Worm (Caenorhabditis elegans) whole organism, late embryonic: ENCODE results near the gene nhr-135.

Experiments
- C08G9.2 ChIP-seq: sonication (generic microtip); optimal IDR thresholded peaks from 2 replicates; lab custom pipeline; 2016; ENCODE audit warnings: mild to moderate bottlenecking, missing genetic modification characterization, moderate library complexity, missing compliant biosample characterization
- C38D4.7 ChIP-seq: fragments of 200-800 bp; sonication (Bioruptor generic); optimal IDR thresholded peaks from 2 replicates; lab custom pipeline; 2018; ENCODE audit warnings: mild to moderate bottlenecking, missing genetic modification characterization, moderate library complexity, missing compliant biosample characterization
- K02D7.2 ChIP-seq: sonication (generic microtip); optimal IDR thresholded peaks from 2 replicates; lab custom pipeline; 2017; ENCODE audit warnings: mild to moderate bottlenecking, missing genetic modification characterization, missing compliant biosample characterization
- K09A11.1 ChIP-seq: sonication (generic microtip); optimal IDR thresholded peaks from 2 replicates; lab custom pipeline; 2017; ENCODE audit warnings: antibody characterized with exemption, mild to moderate bottlenecking, missing genetic modification characterization, missing compliant biosample characterization; ENCODE audit not compliant: insufficient read depth
- T23F11.4 ChIP-seq: fragments of 200-800 bp; sonication (Bioruptor generic); optimal IDR thresholded peaks from 2 replicates; lab custom pipeline; 2018; ENCODE audit warnings: mild to moderate bottlenecking, missing genetic modification characterization, missing compliant biosample characterization
- Y22D7AL.16 ChIP-seq: sonication (generic microtip); optimal IDR thresholded peaks from 2 replicates; lab custom pipeline; 2016; ENCODE audit warnings: missing genetic modification characterization, missing compliant biosample characterization
- ahr-1 ChIP-seq: sonication (generic microtip); optimal IDR thresholded peaks from 2 replicates; lab custom pipeline; 2016; ENCODE audit warnings: missing genetic modification characterization, missing compliant biosample characterization
- ama-1 ChIP-seq: fragments of 150-350 bp; optimal IDR thresholded peaks from 2 replicates; lab custom pipeline; 2014
- ceh-2 ChIP-seq: sonication (generic microtip); optimal IDR thresholded peaks from 2 replicates; lab custom pipeline; 2016; ENCODE audit warnings: missing genotype, missing genetic modification characterization, missing compliant biosample characterization
- ceh-30 ChIP-seq: fragments of 150-350 bp; optimal IDR thresholded peaks from 2 replicates; lab custom pipeline; 2014; ENCODE audit warnings: missing biosample characterization, missing genetic modification characterization
- ceh-31 ChIP-seq: sonication (generic microtip); optimal IDR thresholded peaks from 2 replicates; lab custom pipeline; 2016; ENCODE audit warnings: missing genetic modification characterization, missing compliant biosample characterization
- ceh-34 ChIP-seq: sonication (generic microtip); optimal IDR thresholded peaks from 2 replicates; lab custom pipeline; 2016; ENCODE audit warnings: mild to moderate bottlenecking, missing genetic modification characterization, missing compliant biosample characterization
- ceh-45 ChIP-seq: fragments of 200-800 bp; sonication (Bioruptor generic); IDR thresholded peaks from 2 replicates; pipeline ENCODE4 v1.3.6; 2022; ENCODE audit warnings: missing genetic modification reagents, missing genetic modification characterization, missing compliant biosample characterization
- dmd-4 ChIP-seq: sonication (generic microtip); optimal IDR thresholded peaks from 2 replicates; lab custom pipeline; 2016; ENCODE audit warnings: borderline replicate concordance, missing genetic modification characterization, missing compliant biosample characterization
- elt-2 ChIP-seq: sonication (generic microtip); optimal IDR thresholded peaks from 2 replicates; lab custom pipeline; 2016; ENCODE audit warnings: missing genetic modification reagents, missing genetic modification characterization, missing compliant biosample characterization
- ets-4 ChIP-seq: sonication (generic microtip); optimal IDR thresholded peaks from 2 replicates; lab custom pipeline; 2016; ENCODE audit warnings: missing genetic modification characterization, missing compliant biosample characterization
- eyg-1 ChIP-seq: sonication (generic microtip); optimal IDR thresholded peaks from 2 replicates; lab custom pipeline; 2016; ENCODE audit warnings: missing genotype, missing genetic modification characterization, missing compliant biosample characterization
- fkh-10 ChIP-seq: fragments of 150-350 bp; optimal IDR thresholded peaks from 2 replicates; lab custom pipeline; 2014; ENCODE audit warnings: missing biosample characterization, missing genetic modification reagents, missing genetic modification characterization
- fkh-6 ChIP-seq: sonication (generic microtip); optimal IDR thresholded peaks from 2 replicates; lab custom pipeline; 2016; ENCODE audit warnings: missing genetic modification characterization, missing compliant biosample characterization
- hlh-13 ChIP-seq: fragments of 200-800 bp; sonication (Bioruptor generic); optimal IDR thresholded peaks from 2 replicates; lab custom pipeline; 2018; ENCODE audit warnings: mild to moderate bottlenecking, missing genetic modification characterization, missing compliant biosample characterization
- hlh-15 ChIP-seq: sonication (generic microtip); optimal IDR thresholded peaks from 2 replicates; lab custom pipeline; 2016; ENCODE audit warnings: missing genetic modification characterization, missing compliant biosample characterization
- hlh-8 ChIP-seq: sonication (generic microtip); optimal IDR thresholded peaks from 2 replicates; lab custom pipeline; 2016; ENCODE audit warnings: missing genotype, missing genetic modification characterization, missing compliant biosample characterization
- lim-6 ChIP-seq: sonication (generic microtip); optimal IDR thresholded peaks from 2 replicates; lab custom pipeline; 2016; ENCODE audit warnings: missing genetic modification characterization, missing compliant biosample characterization
- lin-11 ChIP-seq: fragments of 200-800 bp; sonication (Bioruptor generic); optimal IDR thresholded peaks from 2 replicates; lab custom pipeline; 2018; ENCODE audit warnings: mild to moderate bottlenecking, missing genetic modification characterization, missing compliant biosample characterization
- madf-2 ChIP-seq: sonication (generic microtip); optimal IDR thresholded peaks from 2 replicates; lab custom pipeline; 2017; ENCODE audit warnings: missing genetic modification characterization, missing compliant biosample characterization
- mec-3 ChIP-seq: sonication (generic microtip); optimal IDR thresholded peaks from 2 replicates; lab custom pipeline; 2016; ENCODE audit warnings: borderline replicate concordance, missing genetic modification characterization, missing compliant biosample characterization
- nfya-1 ChIP-seq: sonication (generic microtip); optimal IDR thresholded peaks from 2 replicates; lab custom pipeline; 2017; ENCODE audit warnings: missing genetic modification characterization, mild to moderate bottlenecking, missing compliant biosample characterization, antibody characterized with exemption, moderate library complexity
- nhr-232 ChIP-seq: sonication (generic microtip); optimal IDR thresholded peaks from 2 replicates; lab custom pipeline; 2016; ENCODE audit warnings: missing genetic modification characterization, missing compliant biosample characterization
- odd-2 ChIP-seq: sonication (generic microtip); optimal IDR thresholded peaks from 2 replicates; lab custom pipeline; 2017; ENCODE audit warnings: antibody characterized with exemption, mild to moderate bottlenecking, missing genetic modification characterization, missing compliant biosample characterization
- pag-3 ChIP-seq: sonication (generic microtip); optimal IDR thresholded peaks from 2 replicates; lab custom pipeline; 2016; ENCODE audit warnings: missing compliant biosample characterization, missing genetic modification characterization, borderline replicate concordance
- pqm-1 ChIP-seq: sonication (generic microtip); optimal IDR thresholded peaks from 2 replicates; lab custom pipeline; 2016; ENCODE audit warnings: missing genetic modification characterization, missing compliant biosample characterization
- pros-1 ChIP-seq: fragments of 150-350 bp; optimal IDR thresholded peaks from 2 replicates; lab custom pipeline; 2014; ENCODE audit warnings: missing biosample characterization, missing genetic modification reagents, missing genetic modification characterization
- rnt-1 ChIP-seq: sonication (generic microtip); optimal IDR thresholded peaks from 2 replicates; lab custom pipeline; 2016; ENCODE audit warnings: missing genetic modification characterization, missing compliant biosample characterization
- sox-4 ChIP-seq: sonication (generic microtip); optimal IDR thresholded peaks from 2 replicates; lab custom pipeline; 2017; ENCODE audit warnings: mild to moderate bottlenecking, missing genetic modification characterization, inconsistent platforms, missing compliant biosample characterization
- syd-9 ChIP-seq: sonication (generic microtip); optimal IDR thresholded peaks from 2 replicates; lab custom pipeline; 2016; ENCODE audit warnings: mild to moderate bottlenecking, missing genetic modification characterization, moderate library complexity, missing compliant biosample characterization
- tbx-2 ChIP-seq: sonication (generic microtip); optimal IDR thresholded peaks from 2 replicates; lab custom pipeline; 2016; ENCODE audit warnings: missing genetic modification characterization, missing compliant biosample characterization
- unc-86 ChIP-seq: sonication (generic microtip); optimal IDR thresholded peaks from 2 replicates; lab custom pipeline; 2016; ENCODE audit warnings: missing genetic modification characterization, missing compliant biosample characterization
- ztf-16 ChIP-seq: sonication (generic microtip); optimal IDR thresholded peaks from 2 replicates; lab custom pipeline; 2017; ENCODE audit warnings: missing genetic modification characterization, missing compliant biosample characterization

nhr-135 gene

DNA sequence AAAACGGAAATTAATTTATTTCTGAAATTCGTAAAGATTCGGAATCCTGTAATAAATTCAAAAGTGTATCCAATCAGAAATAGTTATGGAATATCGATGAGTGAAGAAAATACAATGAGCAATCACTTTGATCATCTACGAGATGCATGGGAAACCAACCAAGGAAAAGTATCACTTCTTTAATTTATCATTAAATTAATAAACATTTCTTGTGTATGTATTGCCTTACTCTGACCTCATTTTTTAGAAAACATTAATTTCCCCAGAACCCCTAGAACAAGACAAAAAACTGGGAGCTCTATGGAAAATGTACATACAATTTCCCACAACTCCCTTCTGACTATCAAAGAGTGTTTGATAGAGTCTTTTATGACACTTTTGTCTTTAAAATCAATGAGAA, 40.4 kb upstream of the nhr-135 start, which contains the start of gene F10D2.16:
TSS of gene F10D2.16 (plus strand) at position 301 of the 400 bp plus-strand sequence.
- no peak for TF ChIP-seq tbx-2
- no peak for TF ChIP-seq mec-3 (tag; lab: Kevin White, UChicago)
- no peak for TF ChIP-seq sox-4
- no peak for TF ChIP-seq C08G9.2 (tag; lab: Kevin White, UChicago)
- TF ChIP-seq fkh-10 (GFP tag; lab: Kevin White, UChicago), result no peak
- TF ChIP-seq ceh-31 (tag; lab: Kevin White, UChicago), result no peak
- no peak for TF ChIP-seq pag-3 (tag; lab: Kevin White, UChicago)
- no peak for TF ChIP-seq dmd-4 (tag; lab: Kevin White, UChicago)
- no peak for TF ChIP-seq hlh-15 (tag; lab: Kevin White, UChicago)
- TF ChIP-seq K02D7.2 (tag; lab: Kevin White, UChicago), result no peak
- no peak for TF ChIP-seq K09A11.1 (tag; lab: Kevin White, UChicago)
- no peak for TF ChIP-seq hlh-13
- TF ChIP-seq T23F11.4 (GFP tag; lab: Kevin White, UChicago), result no peak
- no peak for TF ChIP-seq ets-4
- no peak for TF ChIP-seq pqm-1
- TF ChIP-seq ztf-16 (tag; lab: Kevin White, UChicago), result no peak
- TF ChIP-seq unc-86, result no peak
- TF ChIP-seq odd-2 (tag; lab: Kevin White, UChicago), result no peak
- no peak for TF ChIP-seq ceh-45 (GFP tag; lab: Robert Waterston, UW)
- no peak for TF ChIP-seq madf-2

- TF ChIP-seq unc-86 (no peak), ceh-31 (tag; lab: Kevin White, UChicago) (no peak), ceh-34 (tag; lab: Kevin White, UChicago) (no peak), fkh-6 (tag; lab: Kevin White, UChicago) (no peak), mec-3 (tag; lab: Kevin White, UChicago) (no peak), syd-9 (no peak), nhr-232 (tag; lab: Kevin White, UChicago) (no peak), ets-4 (no peak), odd-2 (tag; lab: Kevin White, UChicago) (no peak), pag-3 (tag; lab: Kevin White, UChicago) (no peak), eyg-1 (no peak), hlh-8 (tag; lab: Kevin White, UChicago) (no peak), hlh-15 (tag; lab: Kevin White, UChicago) (no peak), pqm-1 (no peak), lim-6 (tag; lab: Kevin White, UChicago) (no peak), ama-1 (no peak), ceh-45 (GFP tag; lab: Robert Waterston, UW) (no peak)
Observed at ce11 chrV:7132248-7132647, 38.7 kb upstream of the nhr-135 start, which contains the start of gene sre-10. TSS of gene sre-10 (plus strand) at chrV:7132548.

- TF ChIP-seq tbx-2 (no peak), ceh-30 (tag; lab: Kevin White, UChicago) (no peak), Y22D7AL.16 (tag; lab: Kevin White, UChicago) (no peak), pros-1 (tag; lab: Kevin White, UChicago) (no peak), lin-11 (no peak)
- TF ChIP-seq, all 69 proteins: peak for 0
Observed at ce11 chrV:7130974-7131373, 37.4 kb upstream of the nhr-135 start, which contains the start of gene srx-36. TSS of gene srx-36 (minus strand) at chrV:7131074.

DNA sequence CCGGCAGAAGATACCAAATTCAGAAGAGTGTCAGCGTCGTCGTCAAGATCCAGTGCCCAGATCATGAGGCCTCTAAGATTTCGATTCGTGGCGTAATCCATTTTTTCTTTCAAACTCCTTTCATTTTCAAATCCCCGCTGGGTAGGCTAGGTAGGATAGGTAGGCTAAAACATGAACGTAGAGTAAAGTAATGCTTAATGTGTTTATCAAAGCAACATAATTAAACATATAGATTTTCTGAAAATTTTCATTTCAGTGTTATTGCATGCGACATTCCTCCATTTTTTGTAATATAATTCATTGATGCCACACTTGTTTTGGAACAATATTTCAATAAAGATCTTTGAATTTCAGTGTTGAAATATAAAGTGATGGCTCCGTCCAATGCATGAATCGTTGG, 35.9 kb upstream of the nhr-135 start, which contains the start of gene T01C4.8:
TSS of gene T01C4.8 (minus strand) at position 101 of the 400 bp plus-strand sequence.
- TF ChIP-seq sox-4 (no peak), rnt-1 (tag; lab: Kevin White, UChicago) (no peak), hlh-13 (no peak), elt-2 (tag; lab: Kevin White, UChicago) (no peak)

DNA sequence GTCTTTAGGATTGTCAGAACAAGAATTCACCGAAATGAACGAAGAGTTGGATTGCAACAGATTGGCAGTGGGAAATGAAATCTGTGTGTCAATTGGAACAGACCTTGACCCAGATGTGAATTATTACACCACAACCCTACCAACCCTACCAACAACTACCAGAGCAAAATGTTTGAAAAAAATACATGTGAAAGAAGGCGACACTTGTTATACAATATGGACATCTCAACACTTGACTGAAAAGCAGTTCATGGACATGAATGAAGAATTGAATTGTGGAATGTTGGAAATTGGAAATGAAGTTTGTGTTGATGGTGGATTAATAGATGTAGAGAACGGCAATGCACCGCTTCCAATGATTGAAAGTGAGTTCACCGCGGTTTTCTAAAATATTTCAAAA, 30.4 kb upstream of the nhr-135 start:
- TF ChIP-seq lim-6 (tag; lab: Kevin White, UChicago), result no peak
- no peak for TF ChIP-seq C38D4.7 (GFP tag; lab: Kevin White, UChicago)
- no peak for TF ChIP-seq ama-1
- no peak for TF ChIP-seq nfya-1 (tag; lab: Kevin White, UChicago)
- no peak for TF ChIP-seq ceh-34 (tag; lab: Kevin White, UChicago)
- no peak for TF ChIP-seq ztf-16 (tag; lab: Kevin White, UChicago)
- no peak for TF ChIP-seq ceh-2 (tag; lab: Kevin White, UChicago)
- no peak for TF ChIP-seq ahr-1 (tag; lab: Kevin White, UChicago)
- TF ChIP-seq, all 69 proteins: peak for 0
